Worm (Caenorhabditis elegans) whole organism, midembryonic: ENCODE results near the gene mrps-24.

Experiments
- T22C8.4 ChIP-seq: fragments of 200-800 bp; sonication (Bioruptor generic); IDR thresholded peaks from 2 replicates; pipeline ENCODE4 v1.3.6; 2022; ENCODE audit warnings: missing genetic modification characterization, missing compliant biosample characterization
- flt-1 ChIP-seq: fragments of 200-800 bp; sonication (Bioruptor generic); IDR thresholded peaks from 2 replicates; pipeline ENCODE4 v1.3.6; 2022; ENCODE audit warnings: missing genetic modification characterization, missing compliant biosample characterization
- klf-2 ChIP-seq: fragments of 200-800 bp; sonication (Bioruptor generic); conservative IDR thresholded peaks from 2 replicates; pipeline ENCODE4 v1.3.6; 2022; ENCODE audit warnings: missing genetic modification reagents, missing genetic modification characterization, missing compliant biosample characterization
- med-1 ChIP-seq: sonication (generic microtip); optimal IDR thresholded peaks from 2 replicates; lab custom pipeline; 2017; ENCODE audit warnings: missing genetic modification characterization, mild to moderate bottlenecking, missing compliant biosample characterization, antibody characterized with exemption, missing genetic modification reagents; ENCODE audit not compliant: insufficient read depth
- ref-1 ChIP-seq: fragments of 200-800 bp; sonication (Bioruptor generic); conservative IDR thresholded peaks from 2 replicates; pipeline ENCODE4 v1.3.6; 2022; ENCODE audit warnings: missing genetic modification reagents, missing genetic modification characterization, missing compliant biosample characterization
- tab-1 ChIP-seq: fragments of 200-800 bp; sonication (Bioruptor generic); IDR thresholded peaks from 2 replicates; pipeline ENCODE4 v1.3.6; 2022; ENCODE audit warnings: missing genetic modification characterization, missing compliant biosample characterization
- ztf-23 ChIP-seq: fragments of 200-800 bp; sonication (Bioruptor generic); IDR thresholded peaks from 2 replicates; pipeline ENCODE4 v1.3.6; 2022; ENCODE audit warnings: missing genetic modification reagents, missing genetic modification characterization, missing compliant biosample characterization
- ztf-29 ChIP-seq: fragments of 200-800 bp; sonication (Bioruptor generic); IDR thresholded peaks from 2 replicates; pipeline ENCODE4 v1.3.6; 2022; ENCODE audit warnings: missing genetic modification reagents, missing genetic modification characterization, missing compliant biosample characterization

ce11 chrIV:7709701-7710100, at the start of gene mrps-24, which contains the start of the genes mrpl-1 and emc-6:
- TF ChIP-seq T22C8.4 (no peak), med-1 (GFP tag; lab: Kevin White, UChicago) (no peak), ref-1 (GFP tag; lab: Robert Waterston, UW) (no peak), klf-2 (GFP tag; lab: Robert Waterston, UW) (no peak), ztf-23 (no peak), flt-1 (no peak), tab-1 (no peak), ztf-29 (GFP tag; lab: Robert Waterston, UW) (no peak)
